Fruit fly (Drosophila melanogaster) Kc167 (cell line): ENCODE measurements around the gene CG43117.

Experiments used
- Myc ChIP-seq: fragments of >200 bp; optimal IDR thresholded peaks from 2 replicates; lab custom pipeline; 2017; ENCODE audit warnings: missing external identifiers
- Sin3A ChIP-seq: fragments of >200 bp; optimal IDR thresholded peaks from 2 replicates; lab custom pipeline; 2018; ENCODE audit warnings: missing external identifiers
- h ChIP-seq: fragments of >200 bp; optimal IDR thresholded peaks from 3 replicates; lab custom pipeline; 2018; ENCODE audit warnings: missing external identifiers
- insv ChIP-seq: fragments of >200 bp; optimal IDR thresholded peaks from 3 replicates; lab custom pipeline; 2018; ENCODE audit warnings: missing external identifiers
- psq ChIP-seq: fragments of >200 bp; optimal IDR thresholded peaks from 2 replicates; lab custom pipeline; 2017; ENCODE audit warnings: missing external identifiers
- ttk ChIP-seq: sonication (Bioruptor generic); optimal IDR thresholded peaks from 2 replicates; lab custom pipeline; 2017; ENCODE audit warnings: missing external identifiers

Gene CG43117

dm6 chr3R:26463558-26463957 is 9.0 kb downstream of the CG43117 start:
- TF ChIP-seq psq (lab: Kevin White, UChicago) (no peak), h (lab: Kevin White, UChicago) (no peak), Myc (lab: Kevin White, UChicago) (no peak), ttk (no peak), Sin3A (lab: Kevin White, UChicago) (no peak), insv (no peak)

DNA sequence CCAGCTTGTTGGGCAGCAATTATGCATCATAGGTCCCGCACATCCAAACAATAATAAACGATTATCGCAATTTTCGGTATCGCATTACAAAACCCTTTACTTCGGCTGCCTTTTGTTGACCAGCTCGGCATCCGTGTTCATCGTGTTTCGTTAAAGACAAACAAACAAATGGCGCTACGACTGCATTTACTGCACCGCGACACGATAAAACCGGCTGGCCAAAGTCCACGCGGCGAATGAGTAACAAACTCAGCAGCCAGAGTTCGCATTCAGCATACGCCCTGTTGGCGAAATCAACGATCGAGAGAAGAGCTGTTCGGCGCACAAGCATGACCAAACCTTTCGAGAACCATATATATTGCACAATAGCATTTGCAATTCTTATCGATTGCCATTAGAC is 9.8 kb downstream of the CG43117 start:
- no peak for TF ChIP-seq insv
- no peak for TF ChIP-seq ttk
- TF ChIP-seq Sin3A (lab: Kevin White, UChicago), result no peak
- TF ChIP-seq Myc (lab: Kevin White, UChicago), result no peak
- no peak for TF ChIP-seq h (lab: Kevin White, UChicago)
- no peak for TF ChIP-seq psq (lab: Kevin White, UChicago)

DNA sequence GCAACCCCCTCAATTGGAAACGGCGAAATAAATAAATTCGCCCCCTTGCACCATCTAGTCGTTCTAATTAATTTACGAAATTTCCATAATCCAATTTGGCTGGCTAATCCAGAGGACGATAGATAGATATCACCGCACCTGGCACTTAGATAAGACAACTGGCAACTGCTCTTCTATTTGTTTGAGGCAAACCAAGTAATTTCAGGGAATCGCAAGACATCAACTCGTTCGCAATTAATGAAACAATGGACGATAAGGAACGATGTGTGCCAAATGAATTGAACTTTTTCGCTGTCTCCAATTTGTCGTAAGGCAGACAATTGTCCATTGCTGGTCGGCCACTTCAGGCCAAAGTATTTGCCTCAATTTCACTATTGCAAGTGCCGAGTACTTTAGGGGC is 10.5 kb downstream of the CG43117 start:
- TF ChIP-seq insv (no peak), psq (lab: Kevin White, UChicago) (no peak), Sin3A (lab: Kevin White, UChicago) (no peak), h (lab: Kevin White, UChicago) (no peak), Myc (lab: Kevin White, UChicago) (no peak), ttk (no peak)

- TF ChIP-seq ttk, result no peak
- no peak for TF ChIP-seq h (lab: Kevin White, UChicago)
- TF ChIP-seq Myc (lab: Kevin White, UChicago), result no peak
- no peak for TF ChIP-seq Sin3A (lab: Kevin White, UChicago)
- no peak for TF ChIP-seq psq (lab: Kevin White, UChicago)
- no peak for TF ChIP-seq insv
Observed at dm6 chr3R:26478040-26478439, 23.4 kb downstream of the CG43117 start.

DNA sequence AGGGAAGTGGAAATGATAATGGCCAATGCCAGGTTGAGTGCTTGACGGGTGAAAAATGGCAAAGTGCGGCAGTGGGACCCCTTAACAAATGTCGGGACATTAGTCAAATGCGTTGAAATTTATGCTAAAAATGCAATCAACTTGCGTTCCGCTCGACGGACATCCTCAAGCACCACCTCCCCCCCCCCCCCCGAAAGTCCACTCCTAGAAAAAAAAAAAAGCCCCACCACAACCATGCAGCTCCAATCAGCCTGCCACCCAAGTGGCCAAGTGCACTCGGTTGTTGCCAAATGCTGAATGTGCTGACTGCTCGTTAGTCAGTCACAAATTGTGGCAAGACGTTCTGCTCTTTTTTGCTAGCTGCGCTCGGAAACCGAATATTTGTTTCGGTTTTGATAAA is 24.1 kb downstream of the CG43117 start:
- no peak for TF ChIP-seq Sin3A (lab: Kevin White, UChicago)
- no peak for TF ChIP-seq ttk
- TF ChIP-seq psq (lab: Kevin White, UChicago), result no peak
- TF ChIP-seq insv, result no peak
- TF ChIP-seq h (lab: Kevin White, UChicago), result no peak
- TF ChIP-seq Myc (lab: Kevin White, UChicago), result no peak

dm6 chr3R:26479208-26479607 is 24.6 kb downstream of the CG43117 start:
- TF ChIP-seq h (lab: Kevin White, UChicago) (no peak), ttk (no peak), insv (no peak), Sin3A (lab: Kevin White, UChicago) (no peak), Myc (lab: Kevin White, UChicago) (no peak), psq (lab: Kevin White, UChicago) (no peak)

DNA sequence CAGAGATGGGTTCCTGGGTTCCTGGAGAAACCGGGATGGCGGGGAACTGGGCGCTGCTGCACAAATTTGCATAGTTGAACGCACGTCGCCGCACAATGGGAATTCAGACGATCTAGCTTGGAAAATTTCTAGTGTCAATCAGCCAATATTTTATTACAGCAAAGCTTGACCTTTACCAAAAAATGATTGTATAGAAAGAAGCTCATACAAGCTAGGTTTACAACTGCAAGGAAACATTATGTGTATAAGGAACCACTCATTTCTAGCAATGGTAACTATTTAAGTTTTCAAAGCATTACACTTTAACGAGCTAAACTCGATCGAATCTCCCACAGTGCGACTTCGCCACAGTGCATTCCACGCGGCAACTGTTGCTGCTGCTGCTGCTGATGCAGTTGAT is 25.8 kb downstream of the CG43117 start:
- TF ChIP-seq ttk, result no peak
- TF ChIP-seq Myc (lab: Kevin White, UChicago), result no peak
- TF ChIP-seq Sin3A (lab: Kevin White, UChicago), result no peak
- TF ChIP-seq psq (lab: Kevin White, UChicago), result no peak
- no peak for TF ChIP-seq insv
- no peak for TF ChIP-seq h (lab: Kevin White, UChicago)

- no peak for TF ChIP-seq Sin3A (lab: Kevin White, UChicago)
- TF ChIP-seq h (lab: Kevin White, UChicago), result no peak
- TF ChIP-seq Myc (lab: Kevin White, UChicago), result no peak
- TF ChIP-seq ttk, result no peak
- no peak for TF ChIP-seq insv
- no peak for TF ChIP-seq psq (lab: Kevin White, UChicago)
Observed at dm6 chr3R:26481231-26481630, 26.6 kb downstream of the CG43117 start.

DNA sequence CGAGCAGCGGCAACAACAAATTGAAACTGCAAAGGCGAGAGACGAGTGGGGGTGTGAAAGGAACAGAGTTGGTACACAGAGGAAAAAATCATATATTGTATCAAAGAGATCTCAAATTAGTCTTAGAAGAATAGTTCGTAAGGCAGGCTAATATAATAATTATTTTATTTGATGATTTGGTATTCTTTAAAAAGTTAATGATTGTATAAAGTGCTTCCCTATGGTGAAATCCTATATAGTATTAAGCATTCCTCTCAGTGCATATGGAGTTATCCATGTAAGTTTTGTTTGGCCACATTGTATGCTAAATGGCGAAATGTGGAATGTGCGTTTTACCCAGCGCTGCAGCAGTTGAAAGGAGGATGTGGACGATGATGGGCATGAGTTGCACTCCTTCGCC is 29.1 kb downstream of the CG43117 start:
- TF ChIP-seq insv (no peak), psq (lab: Kevin White, UChicago) (no peak), ttk (no peak), h (lab: Kevin White, UChicago) (no peak), Myc (lab: Kevin White, UChicago) (no peak), Sin3A (lab: Kevin White, UChicago) (no peak)

- TF ChIP-seq h (lab: Kevin White, UChicago) (no peak), Myc (lab: Kevin White, UChicago) (no peak), insv (no peak), ttk (no peak), Sin3A (lab: Kevin White, UChicago) (no peak), psq (lab: Kevin White, UChicago) (no peak)
Observed at dm6 chr3R:26484511-26484910, 29.9 kb downstream of the CG43117 start.

DNA sequence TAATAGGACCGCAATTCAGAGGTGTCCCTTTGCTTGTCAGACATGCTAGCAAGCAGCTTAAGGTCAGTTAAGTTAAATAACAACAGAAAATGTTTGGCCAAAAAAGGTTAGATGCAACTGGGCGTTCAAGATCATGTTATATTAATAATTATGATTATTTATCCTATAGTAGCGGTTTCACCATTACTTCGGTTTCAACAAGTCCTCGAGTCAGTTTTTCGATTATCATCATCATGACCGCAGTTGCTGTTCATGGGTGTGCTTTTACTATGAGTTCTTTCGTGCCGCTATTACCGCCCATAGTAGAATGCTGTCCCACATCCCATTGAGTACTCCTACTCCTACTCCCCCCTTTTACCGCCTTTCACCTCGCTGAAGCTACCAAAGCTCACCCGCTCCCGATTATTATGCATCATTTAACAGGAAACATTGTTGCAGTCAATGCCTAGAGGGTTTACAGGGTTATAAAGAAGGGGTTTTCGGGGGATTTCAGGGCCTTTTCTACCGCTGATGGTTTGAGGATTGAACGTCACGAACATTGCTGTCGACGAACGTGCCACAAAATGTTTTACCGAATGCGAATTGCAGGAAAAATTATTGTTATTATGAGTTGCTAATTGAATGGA is 30.8 kb downstream of the CG43117 start:
- TF ChIP-seq Sin3A (lab: Kevin White, UChicago), result no peak
- TF ChIP-seq Myc (lab: Kevin White, UChicago), result no peak
- no peak for TF ChIP-seq insv
- no peak for TF ChIP-seq h (lab: Kevin White, UChicago)
- no peak for TF ChIP-seq ttk
- TF ChIP-seq psq (lab: Kevin White, UChicago), result no peak

DNA sequence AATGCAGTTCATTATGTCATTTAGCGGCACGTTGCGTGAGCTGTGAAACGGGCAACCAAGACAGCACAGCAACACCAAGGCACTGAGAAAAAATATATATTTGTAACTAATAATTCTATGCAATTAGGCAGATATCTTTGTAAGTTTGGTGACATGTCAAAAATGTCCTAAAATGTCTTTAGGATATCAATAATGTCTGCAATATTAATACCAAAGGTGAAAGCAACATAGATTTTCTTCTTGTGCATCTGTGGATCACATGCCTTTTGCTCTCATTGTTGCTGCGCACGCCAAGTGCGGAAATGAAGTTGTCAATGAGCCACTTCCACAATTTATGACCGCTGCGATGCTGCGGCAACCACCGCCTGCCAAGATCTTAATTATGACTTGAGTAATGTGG is 34.9 kb downstream of the CG43117 start:
- TF ChIP-seq Myc (lab: Kevin White, UChicago), result no peak
- TF ChIP-seq insv, result no peak
- no peak for TF ChIP-seq psq (lab: Kevin White, UChicago)
- TF ChIP-seq ttk, result no peak
- TF ChIP-seq h (lab: Kevin White, UChicago), result no peak
- no peak for TF ChIP-seq Sin3A (lab: Kevin White, UChicago)

DNA sequence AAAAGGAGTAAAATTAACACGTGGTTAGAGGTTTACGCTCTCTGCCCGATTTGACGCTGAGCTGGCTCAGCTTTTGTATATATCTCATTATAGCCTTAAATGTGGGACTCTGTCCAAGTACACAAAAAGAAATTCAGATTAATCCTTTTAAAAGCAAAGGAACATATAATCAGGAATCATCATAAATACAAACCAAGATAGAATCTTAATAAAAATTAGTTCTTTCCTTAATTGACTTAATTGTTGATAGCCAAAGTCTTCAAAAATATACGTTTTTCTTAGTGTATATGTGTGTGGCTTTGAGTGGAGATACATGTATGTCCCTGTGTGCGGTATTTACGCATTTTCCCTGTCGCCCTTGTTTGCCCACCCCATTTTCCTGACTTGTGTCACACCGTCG is 39.7 kb downstream of the CG43117 start:
- no peak for TF ChIP-seq psq (lab: Kevin White, UChicago)
- TF ChIP-seq insv, result no peak
- TF ChIP-seq Myc (lab: Kevin White, UChicago), result no peak
- no peak for TF ChIP-seq ttk
- no peak for TF ChIP-seq h (lab: Kevin White, UChicago)
- TF ChIP-seq Sin3A (lab: Kevin White, UChicago), result no peak
